Worm (Caenorhabditis elegans) whole organism, L4 larva: Measurements from ENCODE around the gene fbxa-37.

Experiments used
- T20F7.1 ChIP-seq: fragments of 200-800 bp; sonication (Bioruptor generic); optimal IDR thresholded peaks from 2 replicates; lab custom pipeline; 2018; ENCODE audit warnings: mild to moderate bottlenecking, missing genetic modification characterization, missing compliant biosample characterization
- ZK546.5 ChIP-seq, 2 experiments: sonication (generic microtip); optimal IDR thresholded peaks; 2 replicates each; lab custom pipeline; 2017; ENCODE audit warnings: missing biosample characterization in 2 of 2, missing genetic modification characterization in 2 of 2
- duxl-1 ChIP-seq: sonication (generic microtip); optimal IDR thresholded peaks from 2 replicates; lab custom pipeline; 2016; ENCODE audit warnings: mild to moderate bottlenecking, missing genetic modification characterization, moderate library complexity, missing compliant biosample characterization; ENCODE audit not compliant: poor library complexity
- mdl-1 ChIP-seq, 2 experiments: fragments of 150-350 bp in 1 of 2; sonication (generic microtip) in 1 of 2; optimal IDR thresholded peaks; 2 replicates each; lab custom pipeline; 2014 to 2017; ENCODE audit warnings: missing biosample characterization in 2 of 2, missing genetic modification characterization in 2 of 2
- mep-1 ChIP-seq: fragments of 150-350 bp; sonication (generic microtip); optimal IDR thresholded peaks from 3 replicates; lab custom pipeline; 2014; ENCODE audit warnings: missing biosample characterization, missing genetic modification characterization
- nhr-28 ChIP-seq: fragments of 150-350 bp; optimal IDR thresholded peaks from 2 replicates; lab custom pipeline; 2014; ENCODE audit warnings: missing biosample characterization, missing genetic modification characterization

DNA sequence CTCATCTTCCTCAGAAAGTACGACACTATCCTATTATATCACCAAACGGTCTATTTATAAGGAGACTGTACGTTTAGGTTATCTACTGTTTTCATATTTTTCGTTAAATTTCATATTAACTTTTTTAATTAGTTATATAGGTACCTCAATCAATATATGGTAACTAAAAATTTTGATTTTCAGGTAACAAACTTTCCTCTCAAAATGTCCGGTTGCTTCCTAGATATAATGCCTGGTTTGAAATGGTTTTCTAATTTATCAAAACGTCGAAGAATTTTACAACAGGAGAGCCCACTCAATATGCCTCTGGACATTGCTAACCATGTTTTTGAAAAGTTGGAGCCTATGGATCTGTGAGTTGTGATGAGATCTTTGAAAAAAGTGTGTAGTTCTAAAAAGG lies 12.8 kb downstream of the fbxa-37 start, which contains the start of gene fbxa-28:
- TF ChIP-seq duxl-1 (tag; lab: Kevin White, UChicago), result no peak
- TF ChIP-seq ZK546.5 (tag; optimal IDR thresholded peaks at IDR 0.05; lab: Kevin White, UChicago), result no peak
- no peak for TF ChIP-seq nhr-28 (tag; lab: Kevin White, UChicago)
- TF ChIP-seq mdl-1 (tag; optimal IDR thresholded peaks at IDR 0.05; lab: Kevin White, UChicago), result no peak
- TF ChIP-seq T20F7.1 (GFP tag; lab: Kevin White, UChicago), result no peak
- TF ChIP-seq mep-1, result no peak
